Fruit fly (Drosophila melanogaster): Measurements from ENCODE around the gene CG5177.

CG5177 gene

DNA sequence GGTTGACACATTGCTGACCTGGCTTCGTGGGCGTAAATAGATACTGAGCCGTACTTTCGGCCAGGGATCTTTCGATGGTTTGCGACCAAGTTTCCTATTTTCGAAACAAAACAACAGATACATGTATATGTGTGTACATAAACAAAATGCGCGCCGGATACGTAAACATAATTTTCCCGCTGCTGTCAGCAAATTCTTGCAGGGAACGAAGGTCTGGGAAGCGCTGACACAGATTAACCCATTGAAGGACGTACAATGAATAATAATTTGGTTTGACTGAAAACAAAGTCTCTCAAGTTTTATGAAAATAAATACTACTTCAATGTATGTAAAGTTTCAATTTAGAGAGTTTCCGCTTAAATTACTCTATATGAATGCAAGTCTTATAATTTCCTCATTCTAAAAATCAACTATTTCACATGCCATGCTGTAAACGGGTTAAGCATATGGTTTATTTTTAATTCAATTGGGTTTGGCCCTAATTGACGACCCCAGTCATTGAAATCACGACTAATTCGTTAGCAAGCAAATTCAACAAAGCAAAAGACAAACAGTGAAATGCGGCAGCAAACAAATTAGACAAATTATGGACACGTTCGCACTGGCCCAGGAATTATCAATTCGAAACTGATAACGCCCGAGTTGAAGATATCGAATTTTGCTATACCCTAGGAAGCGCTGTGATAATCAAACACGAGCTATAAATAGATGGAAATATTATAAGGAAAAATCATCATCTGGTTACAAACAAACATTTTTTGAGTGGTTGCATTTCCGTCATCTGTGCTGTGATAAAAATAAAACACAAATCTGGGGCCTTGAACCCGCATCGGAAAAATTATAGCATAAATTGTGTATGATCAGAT, 18.2 kb upstream of the CG5177 start:
- TF ChIP-seq CG10348 (GFP tag; IDR thresholded peaks at IDR 0.05) = no peak

DNA sequence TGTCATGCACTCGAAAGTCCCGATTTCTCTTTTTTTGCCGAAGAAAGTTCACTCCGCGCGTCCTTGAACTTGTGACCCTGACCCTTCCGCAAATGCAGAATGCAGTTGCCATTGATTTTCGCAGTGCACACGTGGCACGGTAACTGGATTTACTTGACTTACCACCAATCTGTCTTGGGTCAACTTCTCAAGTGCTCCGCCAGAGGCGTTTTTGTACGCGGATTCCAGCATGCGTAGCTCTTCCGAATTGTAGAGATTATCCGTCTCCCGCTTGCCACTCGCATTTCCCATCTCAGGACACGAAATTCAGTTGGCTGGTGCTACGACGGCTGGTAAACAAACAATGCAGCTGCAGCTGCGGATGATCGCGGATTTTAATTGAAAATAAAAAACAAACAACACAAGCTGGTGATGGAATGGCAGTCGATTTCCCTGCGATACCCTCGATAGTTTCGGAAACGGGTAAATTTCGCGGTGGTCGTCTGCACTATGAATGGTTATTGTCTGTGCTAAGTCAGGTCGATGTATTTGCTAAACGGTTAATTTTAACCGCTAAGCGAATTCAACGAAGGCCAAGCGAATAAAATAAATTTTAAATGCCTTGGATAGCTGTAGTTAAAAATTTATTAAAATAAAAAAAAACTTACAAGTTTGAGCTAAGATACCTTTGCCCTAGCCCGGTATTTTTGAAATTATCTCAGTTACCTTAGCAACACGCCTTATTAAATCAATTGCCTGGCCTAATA, 17.0 kb upstream of the CG5177 start, which contains the start of the genes CG5149 and gudu:
TSS of gene CG5149 (minus strand) at position 441 of the 746 bp plus-strand sequence.
TSS of gene gudu (plus strand) at position 696 of the 746 bp plus-strand sequence.
- TF ChIP-seq Snoo (tag; optimal IDR thresholded peaks at IDR 0.05) (peak; percentile 26), CG10348 (GFP tag; IDR thresholded peaks at IDR 0.05) (no peak), CG15710 (tag; optimal IDR thresholded peaks at IDR 0.05) (peak; percentile 13), rn (GFP tag; IDR thresholded peaks at IDR 0.05) (0 out of 2 replicates have a peak, but pooled peaks have one; percentile 17), D1 (tag; optimal IDR thresholded peaks at IDR 0.05) (peak; percentile 14), CG8301 (tag; optimal IDR thresholded peaks at IDR 0.05) (no peak), fd96Ca (GFP tag; IDR thresholded peaks at IDR 0.05) (peak; percentile 62; the same call in 2 of the 3 replicates), CG4496 (GFP tag; IDR thresholded peaks at IDR 0.05) (peak; percentile 21; the same call in 1 of the 3 replicates), EcR (GFP tag; optimal IDR thresholded peaks at IDR 0.05) (peak; percentile 59), CG32121 (GFP tag; IDR thresholded peaks at IDR 0.05) (no peak), Ets98B (GFP tag; IDR thresholded peaks at IDR 0.05) (peak; percentile 24; the same call in 1 of the 2 replicates)

DNA sequence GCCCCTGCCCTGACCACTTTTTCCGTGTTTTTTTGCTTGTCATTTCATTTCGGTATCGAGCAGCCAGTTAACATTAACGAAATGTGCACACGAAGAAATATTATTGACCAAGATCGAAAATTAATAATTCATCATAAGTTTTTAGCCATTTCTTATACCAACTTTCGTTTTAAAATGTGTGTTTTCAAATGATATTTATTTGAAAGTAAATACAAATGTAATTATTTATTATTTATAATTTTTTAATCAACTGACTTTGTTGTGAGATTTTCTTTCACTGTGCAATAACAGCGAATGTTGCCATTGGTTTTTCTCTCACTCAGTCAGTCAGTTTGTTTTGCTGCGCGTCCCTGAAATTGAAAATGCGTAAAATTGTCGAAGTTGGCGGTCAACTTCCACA, 9.2 kb upstream of the CG5177 start:
- TF ChIP-seq CG9948 (tag; optimal IDR thresholded peaks at IDR 0.05) (peak; percentile 10), CG17806 (tag; optimal IDR thresholded peaks at IDR 0.05) (peak; percentile 25), CG8159 (tag; optimal IDR thresholded peaks at IDR 0.05) (peak; percentile 41), Snoo (tag; optimal IDR thresholded peaks at IDR 0.05) (peak; percentile 37), rn (GFP tag; IDR thresholded peaks at IDR 0.05) (no peak), fd96Ca (GFP tag; IDR thresholded peaks at IDR 0.05) (no peak), CG15710 (tag; optimal IDR thresholded peaks at IDR 0.05) (peak; percentile 23), Ets98B (GFP tag; IDR thresholded peaks at IDR 0.05) (0 out of 2 replicates have a peak, but pooled peaks have one; percentile 6)

DNA sequence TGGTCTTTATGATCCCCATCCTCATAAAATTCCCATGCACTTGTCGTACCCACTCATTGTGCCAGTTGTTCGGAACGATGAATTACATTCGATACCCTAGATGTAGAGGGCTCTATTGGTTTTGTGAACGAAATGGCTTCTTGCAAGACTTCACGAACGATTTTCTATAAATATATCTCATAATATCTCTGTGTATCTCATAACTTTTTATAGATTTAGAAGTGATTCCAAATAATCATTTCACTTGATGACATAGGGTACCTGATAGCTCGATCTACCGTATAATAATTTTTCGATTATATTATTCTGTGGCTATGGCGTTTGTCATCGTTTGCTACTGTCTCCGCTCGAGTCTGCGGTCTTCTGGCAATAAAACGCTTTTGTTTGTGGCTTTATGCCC, 8.1 kb upstream of the CG5177 start:
- TF ChIP-seq CG17806 (tag; optimal IDR thresholded peaks at IDR 0.05) = peak; percentile 79
- TF ChIP-seq CG9948 (tag; optimal IDR thresholded peaks at IDR 0.05) = peak; percentile 68
- peak; percentile 71 for TF ChIP-seq CG14655 (GFP tag; optimal IDR thresholded peaks at IDR 0.05)
- peak; percentile 65 for TF ChIP-seq gl (tag; optimal IDR thresholded peaks at IDR 0.05)
- TF ChIP-seq rn (GFP tag; IDR thresholded peaks at IDR 0.05) = peak; percentile 35; the same call in 1 of the 2 replicates
- peak; percentile 53 for TF ChIP-seq CG34367 (tag; optimal IDR thresholded peaks at IDR 0.05)
- no peak for TF ChIP-seq D1 (tag; optimal IDR thresholded peaks at IDR 0.05)
- TF ChIP-seq CG15710 (tag; optimal IDR thresholded peaks at IDR 0.05) = peak; percentile 76
- TF ChIP-seq CG10348 (GFP tag; IDR thresholded peaks at IDR 0.05) = no peak
- TF ChIP-seq fd96Ca (GFP tag; IDR thresholded peaks at IDR 0.05) = no peak; the same call in none of the 3 replicates
- TF ChIP-seq CG8301 (tag; optimal IDR thresholded peaks at IDR 0.05) = peak; percentile 69
- peak; percentile 86 for TF ChIP-seq CG8159 (tag; optimal IDR thresholded peaks at IDR 0.05)
- TF ChIP-seq CG12605 (GFP tag; IDR thresholded peaks at IDR 0.05) = peak; percentile 39; the same call in 1 of the 2 replicates
- TF ChIP-seq EcR (GFP tag; optimal IDR thresholded peaks at IDR 0.05) = no peak
- peak; percentile 83 for TF ChIP-seq Ets98B (GFP tag; IDR thresholded peaks at IDR 0.05)
- TF ChIP-seq CG13204 (GFP tag; optimal IDR thresholded peaks at IDR 0.05) = no peak
- TF ChIP-seq CG4496 (GFP tag; IDR thresholded peaks at IDR 0.05) = peak; percentile 90
- TF ChIP-seq Pif1A (GFP tag; optimal IDR thresholded peaks at IDR 0.05) = peak; percentile 79
- peak; percentile 64 for TF ChIP-seq Snoo (tag; optimal IDR thresholded peaks at IDR 0.05)
- peak; percentile 48 for TF ChIP-seq Pif1B (GFP tag; optimal IDR thresholded peaks at IDR 0.05)
- TF ChIP-seq CG32121 (GFP tag; IDR thresholded peaks at IDR 0.05) = peak; percentile 78

DNA sequence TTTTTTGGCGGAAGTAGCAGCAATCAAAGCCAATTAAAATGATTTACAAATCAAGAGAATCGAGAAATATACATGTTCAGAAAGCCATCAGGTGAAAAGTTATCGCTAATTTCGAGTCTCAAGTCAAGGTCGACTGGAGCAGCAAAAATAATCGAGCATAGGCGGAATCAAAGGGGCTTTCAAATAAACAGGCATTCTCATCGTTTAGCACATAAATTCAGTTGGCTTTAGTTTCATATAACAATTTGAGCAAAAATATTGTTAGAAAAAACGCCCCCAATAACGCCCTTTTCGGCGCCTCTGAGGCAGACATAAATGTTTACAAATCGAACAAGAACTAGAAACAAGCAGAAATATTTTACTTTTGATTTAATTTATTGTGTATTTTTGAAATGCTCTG, 7.3 kb upstream of the CG5177 start:
- TF ChIP-seq CG10348 (GFP tag; IDR thresholded peaks at IDR 0.05) (no peak), fd96Ca (GFP tag; IDR thresholded peaks at IDR 0.05) (no peak), Snoo (tag; optimal IDR thresholded peaks at IDR 0.05) (no peak), Pif1B (GFP tag; optimal IDR thresholded peaks at IDR 0.05) (no peak), CG15710 (tag; optimal IDR thresholded peaks at IDR 0.05) (no peak), gl (tag; optimal IDR thresholded peaks at IDR 0.05) (no peak), CG4496 (GFP tag; IDR thresholded peaks at IDR 0.05) (no peak), D1 (tag; optimal IDR thresholded peaks at IDR 0.05) (no peak), CG12605 (GFP tag; IDR thresholded peaks at IDR 0.05) (no peak)

DNA sequence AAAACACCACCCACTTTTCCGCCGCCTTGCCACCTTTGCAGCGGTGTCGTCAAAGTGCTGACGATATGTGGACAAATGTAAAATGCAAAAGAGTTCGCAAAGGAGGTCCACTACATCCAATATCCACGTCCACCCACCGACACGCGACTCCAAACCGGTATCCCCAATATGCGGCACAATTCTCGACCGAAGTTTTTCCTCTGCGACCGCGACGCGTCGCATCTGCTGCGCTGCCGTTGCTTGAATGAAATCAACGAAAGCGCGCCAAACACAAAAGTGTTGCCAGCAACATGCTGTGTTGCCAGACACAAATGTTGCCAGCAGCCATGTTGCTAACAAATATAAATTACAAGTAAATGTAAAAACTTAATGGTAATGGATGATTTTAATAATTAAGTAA, 6.5 kb upstream of the CG5177 start, which contains the start of gene CG5160:
TSS of gene CG5160 (minus strand) at position 223 of the 400 bp plus-strand sequence.
- TF ChIP-seq Pif1B (GFP tag; optimal IDR thresholded peaks at IDR 0.05) (no peak), CG4496 (GFP tag; IDR thresholded peaks at IDR 0.05) (no peak), CG15710 (tag; optimal IDR thresholded peaks at IDR 0.05) (no peak), CG13204 (GFP tag; optimal IDR thresholded peaks at IDR 0.05) (no peak)

All from whole organism, pupa.